Worm (Caenorhabditis elegans): ENCODE data around the gene inx-8.

DNA sequence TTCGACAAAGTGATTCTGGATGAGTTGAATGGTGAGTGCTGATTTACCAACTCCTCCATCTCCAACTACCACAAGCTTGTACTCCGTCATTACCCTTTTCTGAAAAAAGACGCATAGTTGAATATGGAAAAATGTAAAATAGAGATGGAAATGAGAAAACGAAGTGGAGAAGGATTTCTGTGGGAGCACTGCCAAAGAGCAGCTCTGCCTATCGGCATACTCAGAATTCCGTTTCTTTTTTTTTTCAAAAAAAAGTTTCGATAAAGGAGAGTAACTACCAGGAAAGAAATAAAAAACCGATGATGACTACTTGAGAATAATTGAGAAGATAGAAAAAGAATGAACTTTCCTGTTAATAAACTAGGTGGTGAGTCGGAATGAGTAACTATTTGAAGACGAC lies 17.3 kb downstream of the inx-8 start, which contains the start of gene let-60:
- TF ChIP-seq unc-39 (tag; optimal IDR thresholded peaks at IDR 0.05) = no peak
- TF ChIP-seq nhr-237 (tag; optimal IDR thresholded peaks at IDR 0.05) = no peak
- no peak for TF ChIP-seq lsy-2 (tag; optimal IDR thresholded peaks at IDR 0.05)
- no peak for TF ChIP-seq nhr-76 (tag; optimal IDR thresholded peaks at IDR 0.05)
- TF ChIP-seq zip-8 (tag; optimal IDR thresholded peaks at IDR 0.05) = no peak
- TF ChIP-seq unc-62 (GFP tag; optimal IDR thresholded peaks at IDR 0.05) = no peak
- no peak for TF ChIP-seq elt-3 (tag; optimal IDR thresholded peaks at IDR 0.05)
- no peak for TF ChIP-seq tbx-8 (GFP tag; optimal IDR thresholded peaks at IDR 0.05)
